Worm (Caenorhabditis elegans) whole organism, L3 larva: ENCODE results near the gene nhr-131.

ENCODE experiments used
- aly-2 ChIP-seq: fragments of 150-350 bp; optimal IDR thresholded peaks from 2 replicates; lab custom pipeline; 2014; ENCODE audit warnings: missing biosample characterization, missing genetic modification characterization
- ceh-16 ChIP-seq: sonication (generic microtip); optimal IDR thresholded peaks from 2 replicates; lab custom pipeline; 2017; ENCODE audit warnings: missing biosample characterization, missing genetic modification characterization
- egl-27 ChIP-seq: sonication (generic microtip); optimal IDR thresholded peaks from 4 replicates; lab custom pipeline; 2017; ENCODE audit warnings: missing biosample characterization, missing genetic modification reagents, missing genetic modification characterization
- elt-3 ChIP-seq, 3 experiments: fragments of 150-350 bp in 1 of 3; sonication (generic microtip) in 2 of 3; optimal IDR thresholded peaks; 2 replicates in 2 of 3; 4 replicates in 1 of 3; lab custom pipeline; 2014 to 2017; ENCODE audit warnings: missing biosample characterization in 3 of 3, missing genetic modification characterization in 3 of 3
- nhr-12 ChIP-seq: fragments of 150-350 bp; optimal IDR thresholded peaks from 2 replicates; lab custom pipeline; 2014; ENCODE audit warnings: missing biosample characterization, missing genetic modification characterization
- nhr-28 ChIP-seq: fragments of 150-350 bp; optimal IDR thresholded peaks from 2 replicates; lab custom pipeline; 2014; ENCODE audit warnings: missing biosample characterization, missing genetic modification characterization
- pha-4 ChIP-seq: fragments of 150-350 bp; optimal IDR thresholded peaks from 2 replicates; lab custom pipeline; 2014; ENCODE audit warnings: missing biosample characterization, missing genetic modification reagents, missing genetic modification characterization
- pqm-1 ChIP-seq: fragments of 150-350 bp; optimal IDR thresholded peaks from 2 replicates; lab custom pipeline; 2017; ENCODE audit warnings: missing biosample characterization, missing genetic modification characterization, inconsistent platforms
- sea-2 ChIP-seq: fragments of 150-350 bp; sonication (generic microtip); optimal IDR thresholded peaks from 4 replicates; lab custom pipeline; 2014; ENCODE audit warnings: missing biosample characterization, missing genetic modification reagents, missing genetic modification characterization
- tbx-2 ChIP-seq: sonication (generic microtip); optimal IDR thresholded peaks from 2 replicates; lab custom pipeline; 2016; ENCODE audit warnings: mild to moderate bottlenecking, missing genetic modification characterization, missing compliant biosample characterization

ce11 chrV:474516-474915 is 19.7 kb upstream of the nhr-131 start, which contains the start of gene nhr-99:
- no peak for TF ChIP-seq tbx-2 (tag; lab: Kevin White, UChicago)
- peak; percentile 85 for TF ChIP-seq pqm-1
- no peak for TF ChIP-seq elt-3 (tag; optimal IDR thresholded peaks at IDR 0.05; lab: Kevin White, UChicago)
- no peak for TF ChIP-seq aly-2 (tag; lab: Kevin White, UChicago)
- TF ChIP-seq ceh-16: no peak
- TF ChIP-seq egl-27: no peak
- no peak for TF ChIP-seq nhr-12 (tag; lab: Kevin White, UChicago)
- no peak for TF ChIP-seq sea-2 (GFP tag; lab: Kevin White, UChicago)
- TF ChIP-seq nhr-28: no peak
- peak; percentile 38 for TF ChIP-seq pha-4 (tag; lab: Kevin White, UChicago)
